Fruit fly (Drosophila melanogaster): ENCODE measurements around the gene CG14711.
A peak's percentile ranks its signal among the peaks of the same experiment; 100 is the strongest.

dm6 chr3R:11657786-11658193, 34.7 kb downstream of the CG14711 start:
- TF ChIP-seq nau (GFP tag; optimal IDR thresholded peaks at IDR 0.05): no peak
- peak; percentile 36 for TF ChIP-seq Chrac-16 (GFP tag; optimal IDR thresholded peaks at IDR 0.05)

All from whole organism, embryonic.